Worm (Caenorhabditis elegans) whole organism, L2 larva: Measurements from ENCODE around the gene srx-84.

ENCODE experiments used
- R02D3.7 ChIP-seq: fragments of 150-350 bp; optimal IDR thresholded peaks from 2 replicates; lab custom pipeline; 2014; ENCODE audit warnings: missing biosample characterization, missing genetic modification characterization
- dmd-4 ChIP-seq: sonication (generic microtip); optimal IDR thresholded peaks from 2 replicates; lab custom pipeline; 2017; ENCODE audit warnings: missing biosample characterization, missing genetic modification characterization
- elt-3 ChIP-seq: sonication (generic microtip); optimal IDR thresholded peaks from 2 replicates; lab custom pipeline; 2017; ENCODE audit warnings: missing biosample characterization, missing genetic modification characterization
- lsy-2 ChIP-seq, 2 experiments: fragments of 150-350 bp in 1 of 2; sonication (generic microtip) in 1 of 2; optimal IDR thresholded peaks; 2 replicates each; lab custom pipeline; 2014 to 2017; ENCODE audit warnings: missing biosample characterization in 2 of 2, missing genetic modification characterization in 2 of 2
- nhr-25 ChIP-seq: fragments of 150-350 bp; sonication (generic microtip); optimal IDR thresholded peaks from 3 replicates; lab custom pipeline; 2014; ENCODE audit warnings: missing biosample characterization, missing genetic modification characterization
- snpc-4 ChIP-seq: fragments of 150-350 bp; optimal IDR thresholded peaks from 2 replicates; lab custom pipeline; 2014; ENCODE audit warnings: missing biosample characterization, missing genetic modification characterization

DNA sequence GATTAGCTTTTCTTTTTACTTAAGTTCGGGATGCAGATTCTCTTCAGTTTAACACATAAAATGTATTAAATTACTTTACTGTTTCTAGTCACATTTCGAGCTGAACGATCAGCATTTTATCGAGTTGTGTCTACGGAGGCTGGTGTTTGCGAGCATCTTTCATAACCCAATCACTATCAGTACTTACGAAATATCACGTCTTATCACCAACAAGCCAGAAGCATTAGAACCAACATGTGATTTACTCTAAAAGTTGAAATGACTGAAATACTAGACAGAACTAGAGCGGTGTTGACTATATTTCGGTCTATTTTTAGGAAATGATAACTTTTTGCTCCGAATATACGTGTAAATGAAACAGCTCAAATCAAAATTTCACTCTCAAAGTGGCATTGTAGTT is 49.5 kb downstream of the srx-84 start:
- TF ChIP-seq nhr-25 (tag; lab: Kevin White, UChicago) (no peak), dmd-4 (tag; lab: Kevin White, UChicago) (no peak), R02D3.7 (no peak), elt-3 (tag; lab: Kevin White, UChicago) (no peak), snpc-4 (tag; lab: Kevin White, UChicago) (no peak), lsy-2 (tag; optimal IDR thresholded peaks at IDR 0.05; lab: Kevin White, UChicago) (no peak)
